Fruit fly (Drosophila melanogaster): ENCODE results near the gene CG18530.

CG18530 gene

dm6 chr3R:12627691-12628148 lies 5.4 kb upstream of the CG18530 start, which contains the start of the genes Vha55 and Snx3 (continued):
- no peak for TF ChIP-seq wor (GFP tag; IDR thresholded peaks at IDR 0.05)
- TF ChIP-seq CG33557 (GFP tag; optimal IDR thresholded peaks at IDR 0.05), result peak; percentile 37
- no peak for TF ChIP-seq CG11504 (tag; optimal IDR thresholded peaks at IDR 0.05)
- TF ChIP-seq CG17568 (GFP tag; optimal IDR thresholded peaks at IDR 0.05), result no peak
- no peak for TF ChIP-seq Lim3 (GFP tag; IDR thresholded peaks at IDR 0.05)
- TF ChIP-seq NC2β (GFP tag; optimal IDR thresholded peaks at IDR 0.05), result peak; percentile 86
- TF ChIP-seq CG1233 (GFP tag; optimal IDR thresholded peaks at IDR 0.05), result peak; percentile 32
- TF ChIP-seq CG10274 (GFP tag; optimal IDR thresholded peaks at IDR 0.05), result no peak
- TF ChIP-seq danr (GFP tag; IDR thresholded peaks at IDR 0.05), result no peak
- peak; percentile 63 for TF ChIP-seq Abd-B (GFP tag; optimal IDR thresholded peaks at IDR 0.05)
- TF ChIP-seq CG43689 (GFP tag; IDR thresholded peaks at IDR 0.05), result no peak
- TF ChIP-seq Oaz (GFP tag; IDR thresholded peaks at IDR 0.05), result no peak
- TF ChIP-seq BtbVII (GFP tag; optimal IDR thresholded peaks at IDR 0.05), result peak; percentile 44
- TF ChIP-seq az2 (GFP tag; optimal IDR thresholded peaks at IDR 0.05), result peak; percentile 52
- TF ChIP-seq nmo (GFP tag; optimal IDR thresholded peaks at IDR 0.05), result peak; percentile 81
- no peak for TF ChIP-seq CG32767 (GFP tag; IDR thresholded peaks at IDR 0.05)
- no peak for TF ChIP-seq zf30C (GFP tag; optimal IDR thresholded peaks at IDR 0.05)
- TF ChIP-seq schlank (tag; optimal IDR thresholded peaks at IDR 0.05), result no peak
- peak; percentile 51 for TF ChIP-seq CG8089 (GFP tag; optimal IDR thresholded peaks at IDR 0.05)
- TF ChIP-seq Bdp1 (GFP tag; optimal IDR thresholded peaks at IDR 0.05), result peak; percentile 75
- TF ChIP-seq Stat92E (GFP tag; optimal IDR thresholded peaks at IDR 0.05), result peak in 1 of 3 experiments; percentile 77
- no peak for TF ChIP-seq H2.0 (GFP tag; IDR thresholded peaks at IDR 0.05)
- TF ChIP-seq tgo (GFP tag; IDR thresholded peaks at IDR 0.05), result no peak
- TF ChIP-seq Myb (GFP tag; optimal IDR thresholded peaks at IDR 0.05), result peak; percentile 85
- TF ChIP-seq CG13775 (GFP tag; optimal IDR thresholded peaks at IDR 0.05), result peak; percentile 35
- TF ChIP-seq ATbp (GFP tag; optimal IDR thresholded peaks at IDR 0.05), result no peak
- peak; percentile 27 for TF ChIP-seq slp2 (GFP tag; optimal IDR thresholded peaks at IDR 0.05)
- TF ChIP-seq D19A (tag; optimal IDR thresholded peaks at IDR 0.05), result no peak
- peak; percentile 39 for TF ChIP-seq da (GFP tag; optimal IDR thresholded peaks at IDR 0.05)
- no peak for TF ChIP-seq CG6175 (GFP tag; IDR thresholded peaks at IDR 0.05)
- TF ChIP-seq ems (GFP tag; optimal IDR thresholded peaks at IDR 0.05), result peak; percentile 66
- no peak for TF ChIP-seq tio (GFP tag; optimal IDR thresholded peaks at IDR 0.05)
- TF ChIP-seq CG14050 (GFP tag; IDR thresholded peaks at IDR 0.05), result no peak
- no peak for TF ChIP-seq CG8388 (GFP tag; optimal IDR thresholded peaks at IDR 0.05)
- TF ChIP-seq CHES-1-like (GFP tag; optimal IDR thresholded peaks at IDR 0.05), result peak; percentile 88
- TF ChIP-seq CG6254 (GFP tag; optimal IDR thresholded peaks at IDR 0.05), result no peak
- TF ChIP-seq CG3281 (GFP tag; optimal IDR thresholded peaks at IDR 0.05), result no peak
- TF ChIP-seq B-H1 (GFP tag; IDR thresholded peaks at IDR 0.05), result no peak
- TF ChIP-seq eve (GFP tag; optimal IDR thresholded peaks at IDR 0.05), result no peak
- TF ChIP-seq CG8944 (GFP tag; optimal IDR thresholded peaks at IDR 0.05), result peak; percentile 84
- no peak for TF ChIP-seq Bgb (GFP tag; IDR thresholded peaks at IDR 0.05; ENCODE audit: partially characterized antibody)
- no peak for TF ChIP-seq D19B (GFP tag; optimal IDR thresholded peaks at IDR 0.05)
- no peak for TF ChIP-seq GATAe (GFP tag; conservative IDR thresholded peaks at IDR 0.05)
- TF ChIP-seq kah (GFP tag; optimal IDR thresholded peaks at IDR 0.05), result no peak
- TF ChIP-seq CG1832 (GFP tag; optimal IDR thresholded peaks at IDR 0.05), result no peak
- peak; percentile 67 for TF ChIP-seq Dp (GFP tag; optimal IDR thresholded peaks at IDR 0.05)
- peak; percentile 12 for TF ChIP-seq CG31388 (GFP tag; optimal IDR thresholded peaks at IDR 0.05)
- no peak for TF ChIP-seq Ssrp (tag; optimal IDR thresholded peaks at IDR 0.05)
- no peak for TF ChIP-seq CkIIα-i1 (GFP tag; IDR thresholded peaks at IDR 0.05)
- no peak for TF ChIP-seq dysf (GFP tag; IDR thresholded peaks at IDR 0.05)
- peak; percentile 74 for TF ChIP-seq CG4617 (GFP tag; optimal IDR thresholded peaks at IDR 0.05; ENCODE audit: borderline replicate concordance)
- no peak for TF ChIP-seq MBD-R2 (GFP tag; IDR thresholded peaks at IDR 0.05)

Data from whole organism, embryonic.